Worm (Caenorhabditis elegans) whole organism, L3 larva: ENCODE data around the gene R04E5.9.

Experiments used
- ama-1 ChIP-seq: fragments of 150-350 bp; optimal IDR thresholded peaks from 2 replicates; lab custom pipeline; 2018
- ceh-82 ChIP-seq: fragments of 150-350 bp; optimal IDR thresholded peaks from 2 replicates; lab custom pipeline; 2014; ENCODE audit warnings: missing biosample characterization, missing genetic modification characterization
- daf-12 ChIP-seq: fragments of 150-350 bp; optimal IDR thresholded peaks from 2 replicates; lab custom pipeline; 2014; ENCODE audit warnings: missing biosample characterization, missing genetic modification reagents, missing genetic modification characterization
- egl-27 ChIP-seq: sonication (generic microtip); optimal IDR thresholded peaks from 4 replicates; lab custom pipeline; 2017; ENCODE audit warnings: missing biosample characterization, missing genetic modification reagents, missing genetic modification characterization
- egl-5 ChIP-seq: fragments of 150-350 bp; optimal IDR thresholded peaks from 2 replicates; lab custom pipeline; 2017; ENCODE audit warnings: missing biosample characterization, missing genetic modification reagents, missing genetic modification characterization, inconsistent platforms
- elt-1 ChIP-seq: fragments of 150-350 bp; optimal IDR thresholded peaks from 2 replicates; lab custom pipeline; 2014; ENCODE audit warnings: missing biosample characterization, missing genetic modification characterization
- elt-2 ChIP-seq: sonication (generic microtip); optimal IDR thresholded peaks from 2 replicates; lab custom pipeline; 2016; ENCODE audit warnings: missing genetic modification reagents, mild to moderate bottlenecking, missing genetic modification characterization, missing compliant biosample characterization
- eor-1 ChIP-seq, 2 experiments: fragments of 150-350 bp; optimal IDR thresholded peaks; 2 replicates each; lab custom pipeline; 2014 to 2018; ENCODE audit warnings: missing biosample characterization in 2 of 2, missing genetic modification characterization in 2 of 2
- fkh-10 ChIP-seq: sonication (generic microtip); optimal IDR thresholded peaks from 2 replicates; lab custom pipeline; 2017; ENCODE audit warnings: missing biosample characterization, missing genetic modification reagents, missing genetic modification characterization
- hmg-11 ChIP-seq: sonication (generic microtip); optimal IDR thresholded peaks from 2 replicates; lab custom pipeline; 2016; ENCODE audit warnings: missing genetic modification characterization, missing compliant biosample characterization
- lin-15B ChIP-seq: fragments of 150-350 bp; optimal IDR thresholded peaks from 2 replicates; lab custom pipeline; 2014; ENCODE audit warnings: missing biosample characterization, missing genetic modification characterization
- lin-39 ChIP-seq: fragments of 150-350 bp; optimal IDR thresholded peaks from 2 replicates; lab custom pipeline; 2018; ENCODE audit warnings: missing biosample characterization, missing genetic modification reagents, missing genetic modification characterization
- lsy-12 ChIP-seq: sonication (generic microtip); optimal IDR thresholded peaks from 2 replicates; lab custom pipeline; 2016; ENCODE audit warnings: mild to moderate bottlenecking, missing genetic modification characterization, missing compliant biosample characterization
- nfya-1 ChIP-seq: sonication (generic microtip); optimal IDR thresholded peaks from 2 replicates; lab custom pipeline; 2017; ENCODE audit warnings: missing genetic modification characterization, mild to moderate bottlenecking, missing compliant biosample characterization, antibody characterized with exemption, moderate library complexity; ENCODE audit not compliant: insufficient read depth
- nhr-23 ChIP-seq: fragments of 150-350 bp; optimal IDR thresholded peaks from 2 replicates; lab custom pipeline; 2014; ENCODE audit warnings: missing biosample characterization, missing genetic modification reagents, missing genetic modification characterization
- nhr-25 ChIP-seq: sonication (generic microtip); optimal IDR thresholded peaks from 2 replicates; lab custom pipeline; 2017; ENCODE audit warnings: missing biosample characterization, missing genetic modification characterization
- nhr-28 ChIP-seq: fragments of 150-350 bp; optimal IDR thresholded peaks from 2 replicates; lab custom pipeline; 2014; ENCODE audit warnings: missing biosample characterization, missing genetic modification characterization
- nhr-43 ChIP-seq: sonication (generic microtip); optimal IDR thresholded peaks from 2 replicates; lab custom pipeline; 2016; ENCODE audit warnings: mild to moderate bottlenecking, missing genetic modification characterization, missing compliant biosample characterization; ENCODE audit not compliant: poor library complexity, severe bottlenecking
- nhr-67 ChIP-seq: fragments of 150-350 bp; optimal IDR thresholded peaks from 2 replicates; lab custom pipeline; 2014; ENCODE audit warnings: missing biosample characterization, missing genetic modification characterization
- nhr-77 ChIP-seq: fragments of 150-350 bp; optimal IDR thresholded peaks from 2 replicates; lab custom pipeline; 2014; ENCODE audit warnings: missing biosample characterization, missing genetic modification characterization
- pha-4 ChIP-seq: fragments of 150-350 bp; optimal IDR thresholded peaks from 2 replicates; lab custom pipeline; 2014; ENCODE audit warnings: missing biosample characterization, missing genetic modification reagents, missing genetic modification characterization
- pqm-1 ChIP-seq: fragments of 150-350 bp; optimal IDR thresholded peaks from 2 replicates; lab custom pipeline; 2017; ENCODE audit warnings: missing biosample characterization, missing genetic modification characterization, inconsistent platforms
- sea-2 ChIP-seq: fragments of 150-350 bp; sonication (generic microtip); optimal IDR thresholded peaks from 4 replicates; lab custom pipeline; 2014; ENCODE audit warnings: missing biosample characterization, missing genetic modification reagents, missing genetic modification characterization
- skn-1 ChIP-seq: fragments of 150-350 bp; optimal IDR thresholded peaks from 2 replicates; lab custom pipeline; 2014; ENCODE audit warnings: missing biosample characterization, missing genetic modification characterization
- snpc-4 ChIP-seq: fragments of 150-350 bp; optimal IDR thresholded peaks from 2 replicates; lab custom pipeline; 2014; ENCODE audit warnings: missing biosample characterization, missing genetic modification characterization
- tbx-2 ChIP-seq: sonication (generic microtip); optimal IDR thresholded peaks from 2 replicates; lab custom pipeline; 2016; ENCODE audit warnings: mild to moderate bottlenecking, missing genetic modification characterization, missing compliant biosample characterization
- unc-39 ChIP-seq: sonication (generic microtip); optimal IDR thresholded peaks from 4 replicates; lab custom pipeline; 2017; ENCODE audit warnings: missing biosample characterization, missing genetic modification characterization

Gene R04E5.9

DNA sequence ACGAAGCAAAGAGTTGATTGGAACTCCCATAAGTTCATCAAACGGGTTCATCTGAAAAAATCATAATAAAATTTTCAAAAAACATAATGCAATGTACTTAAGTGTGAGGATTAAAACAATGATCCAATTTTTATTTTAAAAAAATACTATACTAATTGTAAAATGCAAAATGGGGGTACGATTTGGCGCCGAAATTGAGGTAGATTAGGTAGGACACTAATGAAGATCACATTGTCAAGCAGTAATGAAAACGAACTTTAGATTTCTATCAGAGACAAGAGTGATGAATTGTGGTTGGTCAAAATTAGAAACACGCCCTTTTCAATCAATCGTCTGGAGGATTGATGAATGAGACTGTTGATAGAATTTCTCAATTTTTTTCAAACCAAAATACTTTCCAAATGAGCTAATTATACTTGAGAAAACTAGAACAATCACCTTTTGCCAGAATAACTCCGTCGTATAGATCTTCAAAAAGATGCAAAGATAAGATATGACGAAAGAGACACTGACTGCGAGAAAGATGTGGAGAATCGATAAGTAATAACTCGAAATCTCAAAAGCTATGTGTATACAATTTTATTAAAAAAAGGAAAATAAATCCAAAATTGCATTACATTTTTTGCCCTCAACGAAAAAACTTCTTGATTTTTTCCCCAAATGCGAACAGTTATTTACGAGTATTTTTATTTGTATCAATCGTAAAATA lies 47.1 kb upstream of the R04E5.9 start, which contains the start of gene C06E2.5:
Gene C06E2.5, minus strand, starts transcription at position 51 of the 709 bp plus-strand sequence.
- TF ChIP-seq lsy-12 (tag; lab: Kevin White, UChicago) (no peak), elt-1 (tag; lab: Kevin White, UChicago) (peak; percentile 95), nhr-23 (tag; lab: Kevin White, UChicago) (peak; percentile 16)

DNA sequence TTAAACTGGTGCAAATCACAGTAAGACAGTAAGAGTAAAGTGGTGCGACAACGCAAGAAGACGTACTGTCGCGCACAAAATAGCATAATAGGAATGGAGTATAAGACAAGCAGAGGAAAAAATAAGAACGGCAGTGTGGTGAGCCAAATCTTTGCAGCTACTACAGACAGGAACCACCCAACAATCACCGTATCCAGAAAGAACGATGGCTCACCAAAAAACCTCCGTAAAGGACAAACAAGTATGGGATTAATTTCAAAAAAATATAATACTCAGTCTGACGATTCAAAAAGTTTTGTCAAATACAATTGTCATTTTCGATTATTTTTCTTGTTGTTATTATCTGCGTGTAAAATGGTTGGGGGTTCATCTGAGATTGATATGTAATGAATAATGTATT lies 43.5 kb upstream of the R04E5.9 start:
- no peak for TF ChIP-seq tbx-2
- TF ChIP-seq lin-39 (tag; lab: Kevin White, UChicago): no peak
- TF ChIP-seq nhr-28 (tag; lab: Kevin White, UChicago): no peak
- TF ChIP-seq egl-27 (tag; lab: Kevin White, UChicago): no peak
- TF ChIP-seq nhr-43 (tag; lab: Kevin White, UChicago): no peak
- no peak for TF ChIP-seq hmg-11 (tag; lab: Kevin White, UChicago)
- no peak for TF ChIP-seq daf-12 (tag; lab: Kevin White, UChicago)
- TF ChIP-seq nhr-67 (tag; lab: Kevin White, UChicago): no peak
- TF ChIP-seq snpc-4 (tag; lab: Kevin White, UChicago): no peak
- TF ChIP-seq pqm-1: no peak

DNA sequence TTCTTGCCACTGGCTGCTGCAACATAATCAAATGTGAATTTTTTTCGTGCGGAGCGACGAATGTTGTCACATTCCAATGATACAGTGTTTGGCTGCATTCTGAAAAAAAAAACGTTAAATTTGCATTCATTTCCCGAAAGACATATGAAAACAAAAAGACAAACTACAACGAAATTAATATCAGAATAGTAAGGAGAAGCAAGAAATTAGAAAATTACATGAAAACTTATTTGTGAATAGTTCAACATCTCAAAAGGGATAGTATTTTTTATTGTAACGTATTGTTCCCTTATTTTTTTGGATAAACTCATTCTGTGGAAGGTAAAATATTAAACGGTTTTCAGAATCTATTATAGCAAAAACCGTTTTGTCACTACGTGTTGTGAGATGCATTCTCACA lies 42.6 kb upstream of the R04E5.9 start, which contains the start of gene sprp-4:
Gene sprp-4, minus strand, starts transcription at position 101 of the 400 bp plus-strand sequence.
- TF ChIP-seq fkh-10 (GFP tag; lab: Kevin White, UChicago): no peak
- TF ChIP-seq ama-1 (lab: Kevin White, UChicago): no peak
- TF ChIP-seq unc-39 (tag; lab: Kevin White, UChicago): no peak
- no peak for TF ChIP-seq nhr-77 (tag; lab: Kevin White, UChicago)
- TF ChIP-seq ceh-82 (tag; lab: Kevin White, UChicago): no peak
- no peak for TF ChIP-seq lsy-12 (tag; lab: Kevin White, UChicago)
- no peak for TF ChIP-seq nhr-25 (tag; lab: Kevin White, UChicago)
- no peak for TF ChIP-seq sea-2 (GFP tag; lab: Kevin White, UChicago)
- no peak for TF ChIP-seq lin-15B
- TF ChIP-seq skn-1 (tag; lab: Kevin White, UChicago): no peak

DNA sequence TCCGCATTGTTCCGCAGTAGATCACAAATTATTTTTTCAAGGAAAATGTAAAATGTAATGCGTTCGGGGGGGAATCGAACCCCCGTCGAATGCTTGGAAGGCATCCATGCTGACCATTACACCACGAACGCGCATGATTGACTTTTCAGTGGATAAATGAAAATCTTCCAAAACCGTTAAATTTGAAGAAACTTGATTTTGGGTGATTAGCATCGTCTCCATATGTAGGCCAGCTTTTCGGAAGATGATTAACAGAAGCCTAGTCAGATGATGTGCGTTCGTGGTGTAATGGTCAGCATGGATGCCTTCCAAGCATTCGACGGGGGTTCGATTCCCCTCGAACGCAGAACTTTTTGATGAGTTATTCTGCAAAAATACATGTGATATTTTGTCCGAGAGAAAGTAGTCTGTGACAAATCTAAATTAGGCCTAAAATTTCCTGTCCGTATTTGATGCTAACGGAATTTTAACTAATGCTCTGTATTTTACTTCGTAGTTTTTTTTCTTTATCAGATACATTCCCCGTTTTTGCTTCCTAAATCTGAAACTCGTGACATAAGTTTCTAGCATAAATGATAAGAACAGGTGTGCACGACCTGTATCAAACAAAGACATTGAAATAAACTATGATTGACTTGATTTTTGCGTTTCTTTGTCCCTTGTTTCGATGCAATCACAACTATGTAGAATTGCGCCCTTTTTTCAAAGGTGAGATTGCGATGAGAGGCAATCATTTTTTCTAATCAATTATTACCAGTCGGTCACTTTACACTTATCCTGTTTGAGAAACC lies 35.7 kb upstream of the R04E5.9 start, which contains the start of gene C28G1.10:
Gene C28G1.10, plus strand, starts transcription at position 676 of the 791 bp plus-strand sequence.
- TF ChIP-seq egl-5: no peak
- TF ChIP-seq nhr-25 (tag; lab: Kevin White, UChicago): peak; percentile 46
- no peak for TF ChIP-seq eor-1 (tag; optimal IDR thresholded peaks at IDR 0.05; lab: Kevin White, UChicago)
- TF ChIP-seq nhr-43 (tag; lab: Kevin White, UChicago): peak; percentile 73
- peak; percentile 6 for TF ChIP-seq pha-4 (tag; lab: Kevin White, UChicago)
- TF ChIP-seq pqm-1: peak; percentile 84
- peak; percentile 85 for TF ChIP-seq elt-2 (tag; lab: Kevin White, UChicago)

- TF ChIP-seq nhr-77 (tag; lab: Kevin White, UChicago): no peak
- TF ChIP-seq pha-4 (tag; lab: Kevin White, UChicago): peak; percentile 1
These were observed 33.0 kb upstream of the R04E5.9 start, which contains the start of gene ubc-23 for ce11 chrX:8843988-8844387. Gene ubc-23, plus strand, starts transcription at chrX:8844288.

ce11 chrX:8838176-8838575 lies 27.2 kb upstream of the R04E5.9 start:
- TF ChIP-seq nfya-1 (tag; lab: Kevin White, UChicago): peak; percentile 6
- peak; percentile 18 for TF ChIP-seq nhr-43 (tag; lab: Kevin White, UChicago)
- TF ChIP-seq nhr-23 (tag; lab: Kevin White, UChicago): no peak
